Fruit fly (Drosophila melanogaster): Measurements from ENCODE around the gene CG4194.
A peak's percentile ranks its signal among the peaks of the same experiment; 100 is the strongest.

The CG4194 gene

dm6 chrX:2083678-2084162 lies 15.3 kb downstream of the CG4194 start (continued):
- TF ChIP-seq lola (GFP tag; optimal IDR thresholded peaks at IDR 0.05) (peak in 1 of 3 experiments; percentile 70), nau (GFP tag; optimal IDR thresholded peaks at IDR 0.05) (peak; percentile 93), CHES-1-like (GFP tag; optimal IDR thresholded peaks at IDR 0.05) (peak; percentile 81), CG2116 (GFP tag; optimal IDR thresholded peaks at IDR 0.05) (peak; percentile 57), hkb (optimal IDR thresholded peaks at IDR 0.05) (no peak), hkb (GFP tag; IDR thresholded peaks at IDR 0.05) (peak; percentile 91), grn (GFP tag; optimal IDR thresholded peaks at IDR 0.05) (no peak), CG1602 (GFP tag; optimal IDR thresholded peaks at IDR 0.05) (peak; percentile 77), CG3726 (GFP tag; IDR thresholded peaks at IDR 0.05) (peak; percentile 75; the same call in 2 of the 3 replicates), wdn (GFP tag; IDR thresholded peaks at IDR 0.05) (peak; percentile 75; the same call in 1 of the 2 replicates), Side (GFP tag; optimal IDR thresholded peaks at IDR 0.05) (peak; percentile 82), CkIIα-i1 (GFP tag; IDR thresholded peaks at IDR 0.05) (no peak), Mes4 (GFP tag; optimal IDR thresholded peaks at IDR 0.05) (peak; percentile 83), CTCF (GFP tag; optimal IDR thresholded peaks at IDR 0.05) (peak; percentile 18), CG13624 (GFP tag; optimal IDR thresholded peaks at IDR 0.05) (peak; percentile 68), CG2875 (GFP tag; optimal IDR thresholded peaks at IDR 0.05) (peak; percentile 89), CG11085 (GFP tag; IDR thresholded peaks at IDR 0.05) (peak; percentile 50; the same call in 1 of the 2 replicates), Med (GFP tag) (peak; percentile 97), D19B (GFP tag; optimal IDR thresholded peaks at IDR 0.05) (peak; percentile 97), pnt (GFP tag; optimal IDR thresholded peaks at IDR 0.05) (peak; percentile 80), CG6791 (GFP tag; IDR thresholded peaks at IDR 0.05; ENCODE audit: partially characterized antibody) (0 out of 3 replicates have a peak, but pooled peaks have one; percentile 24), PHDP (tag; optimal IDR thresholded peaks at IDR 0.05) (peak; percentile 84), CG6854 (GFP tag; optimal IDR thresholded peaks at IDR 0.05) (peak; percentile 28), jing (GFP tag; optimal IDR thresholded peaks at IDR 0.05) (peak; percentile 72), Bteb2 (GFP tag; optimal IDR thresholded peaks at IDR 0.05) (peak; percentile 47), Poxn (GFP tag; IDR thresholded peaks at IDR 0.05) (peak; percentile 38; the same call in 1 of the 2 replicates), insv (GFP tag; optimal IDR thresholded peaks at IDR 0.05) (no peak), Jarid2 (GFP tag; optimal IDR thresholded peaks at IDR 0.05) (peak; percentile 57), CG17361 (GFP tag; IDR thresholded peaks at IDR 0.05) (peak; percentile 63), aop (GFP tag; IDR thresholded peaks at IDR 0.05) (no peak), chm (GFP tag; IDR thresholded peaks at IDR 0.05) (peak; percentile 82), CG2199 (GFP tag; IDR thresholded peaks at IDR 0.05) (peak; percentile 45; the same call in 1 of the 3 replicates), CG11695 (GFP tag; IDR thresholded peaks at IDR 0.05) (peak; percentile 82), otp (GFP tag; IDR thresholded peaks at IDR 0.05) (peak; percentile 66; the same call in 1 of the 3 replicates), Hmx (GFP tag; optimal IDR thresholded peaks at IDR 0.05) (no peak), CG3065 (GFP tag; optimal IDR thresholded peaks at IDR 0.05) (peak; percentile 62), pum (GFP tag; optimal IDR thresholded peaks at IDR 0.05) (peak; percentile 82), CG2678 (tag; optimal IDR thresholded peaks at IDR 0.05) (peak; percentile 74), tup (GFP tag; optimal IDR thresholded peaks at IDR 0.05) (peak; percentile 31), corto (GFP tag; optimal IDR thresholded peaks at IDR 0.05) (peak; percentile 77), MTF-1 (GFP tag; optimal IDR thresholded peaks at IDR 0.05; ENCODE audit: borderline replicate concordance) (peak; percentile 50), NfI (GFP tag; optimal IDR thresholded peaks at IDR 0.05) (peak; percentile 78), CG32532 (GFP tag; IDR thresholded peaks at IDR 0.05) (peak; percentile 80), Bdp1 (GFP tag; optimal IDR thresholded peaks at IDR 0.05) (peak; percentile 67), gce (GFP tag; IDR thresholded peaks at IDR 0.05) (peak; percentile 70; the same call in 2 of the 3 replicates), B-H2 (GFP tag; optimal IDR thresholded peaks at IDR 0.05) (no peak), CG15073 (GFP tag; optimal IDR thresholded peaks at IDR 0.05) (peak; percentile 37), klu (GFP tag; IDR thresholded peaks at IDR 0.05) (peak; percentile 63), CG7745 (tag; optimal IDR thresholded peaks at IDR 0.05) (no peak), mld (GFP tag; IDR thresholded peaks at IDR 0.05; ENCODE audit: partially characterized antibody) (no peak), CG10979 (tag; optimal IDR thresholded peaks at IDR 0.05) (peak; percentile 75)
